Fruit fly (Drosophila melanogaster): ENCODE results near the gene Ugt37A1.

Gene Ugt37A1

DNA sequence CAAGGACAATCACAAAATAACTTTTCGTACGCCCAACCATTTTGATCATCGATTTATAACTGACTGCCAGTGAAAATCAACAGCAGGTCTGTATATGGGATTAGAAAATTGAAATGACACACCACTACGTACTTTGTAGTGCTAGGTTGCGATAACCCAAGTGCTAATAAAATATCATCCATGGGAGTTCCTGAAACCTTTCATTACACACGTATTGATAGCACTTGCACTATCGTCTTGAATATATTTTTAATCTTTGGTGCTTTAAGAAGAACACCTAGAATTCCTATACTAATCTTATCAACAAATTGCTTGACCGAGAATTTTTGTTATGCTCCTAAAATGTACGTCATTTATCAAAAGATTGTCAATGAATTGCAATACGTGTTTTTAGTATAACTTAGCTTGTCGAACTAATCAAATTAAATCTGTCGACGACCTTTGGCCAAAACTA, at the start of gene Ugt37A1:
Gene Ugt37A1, minus strand, starts transcription at position 51 of the 454 bp plus-strand sequence.
- TF ChIP-seq CG15336 (GFP tag; IDR thresholded peaks at IDR 0.05): no peak
- no peak for TF ChIP-seq CG34406 (GFP tag; optimal IDR thresholded peaks at IDR 0.05)
- no peak for TF ChIP-seq Eip75B (GFP tag; optimal IDR thresholded peaks at IDR 0.05)
- TF ChIP-seq topi (GFP tag; optimal IDR thresholded peaks at IDR 0.05): no peak
- TF ChIP-seq Sox102F (GFP tag; optimal IDR thresholded peaks at IDR 0.05): no peak

DNA sequence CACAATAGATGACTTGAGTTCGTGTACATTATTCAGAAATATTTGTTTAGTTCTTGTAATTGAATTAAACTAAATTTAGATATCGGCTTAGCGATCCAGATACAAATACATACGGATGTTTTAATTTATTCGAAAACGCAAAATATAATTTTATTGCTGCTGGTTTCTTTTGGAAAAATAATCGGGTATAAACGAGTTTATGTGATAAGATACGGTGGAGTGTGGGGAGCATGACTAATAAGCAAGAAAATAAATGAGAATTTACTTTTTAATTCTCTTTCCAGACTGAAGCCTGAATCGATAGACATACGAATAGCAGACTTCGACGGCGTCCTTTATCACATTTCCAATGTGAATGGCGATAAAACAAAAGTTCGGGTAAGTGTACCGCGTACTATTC, 46.1 kb upstream of the Ugt37A1 start:
- TF ChIP-seq CG32006 (GFP tag; optimal IDR thresholded peaks at IDR 0.05): no peak
- no peak for TF ChIP-seq cyc (GFP tag; optimal IDR thresholded peaks at IDR 0.05)
- TF ChIP-seq CG11762 (GFP tag; optimal IDR thresholded peaks at IDR 0.05; ENCODE audit: insufficient read depth): no peak
- TF ChIP-seq eg (GFP tag; IDR thresholded peaks at IDR 0.05): no peak
- no peak for TF ChIP-seq CG31627 (GFP tag; optimal IDR thresholded peaks at IDR 0.05)
- TF ChIP-seq Sox102F (GFP tag; optimal IDR thresholded peaks at IDR 0.05): no peak
- TF ChIP-seq Eip93F (GFP tag; optimal IDR thresholded peaks at IDR 0.05): no peak
- TF ChIP-seq CG6854 (GFP tag; optimal IDR thresholded peaks at IDR 0.05): no peak
- TF ChIP-seq achi (GFP tag; optimal IDR thresholded peaks at IDR 0.05): no peak
- no peak for TF ChIP-seq CG11902 (GFP tag; optimal IDR thresholded peaks at IDR 0.05)
- no peak for TF ChIP-seq CG8319 (GFP tag; optimal IDR thresholded peaks at IDR 0.05)
- TF ChIP-seq Hr38 (GFP tag; optimal IDR thresholded peaks at IDR 0.05): no peak
- no peak for TF ChIP-seq fkh (GFP tag; optimal IDR thresholded peaks at IDR 0.05)
- TF ChIP-seq CG8632 (GFP tag; optimal IDR thresholded peaks at IDR 0.05): no peak

DNA sequence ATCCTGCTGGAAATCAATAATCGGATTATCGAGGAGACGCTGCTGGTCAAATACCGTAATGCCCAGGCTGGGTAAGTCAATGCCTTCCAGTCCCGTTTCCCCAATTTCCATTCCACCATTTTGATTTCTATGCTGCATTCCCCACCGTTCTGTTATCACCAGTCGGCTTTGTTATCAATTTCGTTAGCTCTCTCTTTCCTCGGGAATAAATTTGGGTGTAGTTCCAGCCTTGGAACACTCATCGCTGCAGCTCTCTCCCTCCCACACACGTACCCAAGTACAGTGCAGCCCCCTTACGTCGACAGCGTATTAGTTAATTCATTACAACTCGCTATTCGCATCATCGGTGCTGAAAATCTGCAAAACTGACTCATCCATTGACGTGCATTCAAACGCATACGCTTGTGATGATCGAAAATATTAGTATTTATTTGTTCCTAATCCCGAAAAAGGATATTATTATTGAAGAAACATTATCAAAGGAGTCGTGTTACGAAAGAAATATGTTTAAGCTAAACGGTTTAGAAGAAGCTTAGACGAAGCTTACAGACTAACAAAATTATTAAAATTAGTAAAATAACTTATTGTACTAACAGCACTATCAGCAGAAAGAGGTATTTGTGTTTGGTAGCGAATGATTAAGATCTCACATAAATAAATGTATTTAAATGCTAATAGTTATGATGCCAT, 43.8 kb upstream of the Ugt37A1 start:
- TF ChIP-seq CG1621 (tag; optimal IDR thresholded peaks at IDR 0.05) (no peak), spab (GFP tag; optimal IDR thresholded peaks at IDR 0.05) (no peak), Hr38 (GFP tag; optimal IDR thresholded peaks at IDR 0.05) (no peak), achi (GFP tag; optimal IDR thresholded peaks at IDR 0.05) (no peak), Sox15 (GFP tag; optimal IDR thresholded peaks at IDR 0.05) (no peak), acj6 (GFP tag; optimal IDR thresholded peaks at IDR 0.05) (no peak), Eip93F (GFP tag; optimal IDR thresholded peaks at IDR 0.05) (peak; percentile 24), CG6808 (GFP tag; optimal IDR thresholded peaks at IDR 0.05) (no peak), fd85E (GFP tag; optimal IDR thresholded peaks at IDR 0.05) (no peak), CG11294 (GFP tag; IDR thresholded peaks at IDR 0.05) (no peak), CG15336 (GFP tag; IDR thresholded peaks at IDR 0.05) (peak; percentile 26; the same call in 1 of the 2 replicates), CG6163 (GFP tag; IDR thresholded peaks at IDR 0.05) (no peak), lz (GFP tag; optimal IDR thresholded peaks at IDR 0.05) (peak; percentile 3), CG6276 (GFP tag; optimal IDR thresholded peaks at IDR 0.05) (no peak), CG31627 (GFP tag; optimal IDR thresholded peaks at IDR 0.05) (peak; percentile 33), Eip75B (GFP tag; optimal IDR thresholded peaks at IDR 0.05) (no peak), OdsH (GFP tag; optimal IDR thresholded peaks at IDR 0.05) (no peak), Smox (GFP tag; optimal IDR thresholded peaks at IDR 0.05) (no peak), svp (GFP tag) (no peak), CG8319 (GFP tag; optimal IDR thresholded peaks at IDR 0.05) (no peak), CG11902 (GFP tag; optimal IDR thresholded peaks at IDR 0.05) (no peak), Sox102F (GFP tag; optimal IDR thresholded peaks at IDR 0.05) (no peak), pdm3 (GFP tag; optimal IDR thresholded peaks at IDR 0.05) (peak; percentile 5), eg (GFP tag; IDR thresholded peaks at IDR 0.05) (peak; percentile 19; the same call in 2 of the 3 replicates), CG3919 (GFP tag; optimal IDR thresholded peaks at IDR 0.05) (no peak), Sox14 (GFP tag; optimal IDR thresholded peaks at IDR 0.05) (no peak), CG10631 (GFP tag; optimal IDR thresholded peaks at IDR 0.05) (no peak), net (GFP tag; optimal IDR thresholded peaks at IDR 0.05) (no peak), CG16779 (tag; optimal IDR thresholded peaks at IDR 0.05) (no peak), Gug (GFP tag; IDR thresholded peaks at IDR 0.05) (no peak), Hr4 (GFP tag; optimal IDR thresholded peaks at IDR 0.05) (no peak), topi (GFP tag; optimal IDR thresholded peaks at IDR 0.05) (no peak), CG3032 (tag; optimal IDR thresholded peaks at IDR 0.05) (no peak), CG4318 (GFP tag; optimal IDR thresholded peaks at IDR 0.05) (no peak), Blimp-1 (GFP tag; optimal IDR thresholded peaks at IDR 0.05) (no peak), fd59A (GFP tag; optimal IDR thresholded peaks at IDR 0.05) (no peak), Met (GFP tag; optimal IDR thresholded peaks at IDR 0.05) (peak; percentile 34), CG8119 (GFP tag; IDR thresholded peaks at IDR 0.05) (no peak), dac (GFP tag; optimal IDR thresholded peaks at IDR 0.05) (no peak)
